Worm (Caenorhabditis elegans) whole organism, late embryonic: ENCODE results near the gene tdo-2.
A peak's percentile ranks its signal among the peaks of the same experiment; 100 is the strongest.

Source experiments
- C08G9.2 ChIP-seq: sonication (generic microtip); optimal IDR thresholded peaks from 2 replicates; lab custom pipeline; 2016; ENCODE audit warnings: mild to moderate bottlenecking, missing genetic modification characterization, moderate library complexity, missing compliant biosample characterization
- C38D4.7 ChIP-seq: fragments of 200-800 bp; sonication (Bioruptor generic); optimal IDR thresholded peaks from 2 replicates; lab custom pipeline; 2018; ENCODE audit warnings: mild to moderate bottlenecking, missing genetic modification characterization, moderate library complexity, missing compliant biosample characterization
- F13H6.1 ChIP-seq: sonication (generic microtip); optimal IDR thresholded peaks from 2 replicates; lab custom pipeline; 2016; ENCODE audit warnings: missing genetic modification characterization, missing compliant biosample characterization
- K02D7.2 ChIP-seq: sonication (generic microtip); optimal IDR thresholded peaks from 2 replicates; lab custom pipeline; 2017; ENCODE audit warnings: mild to moderate bottlenecking, missing genetic modification characterization, missing compliant biosample characterization
- T23F11.4 ChIP-seq: fragments of 200-800 bp; sonication (Bioruptor generic); optimal IDR thresholded peaks from 2 replicates; lab custom pipeline; 2018; ENCODE audit warnings: mild to moderate bottlenecking, missing genetic modification characterization, missing compliant biosample characterization
- Y22D7AL.16 ChIP-seq: sonication (generic microtip); optimal IDR thresholded peaks from 2 replicates; lab custom pipeline; 2016; ENCODE audit warnings: missing genetic modification characterization, missing compliant biosample characterization
- ceh-2 ChIP-seq: sonication (generic microtip); optimal IDR thresholded peaks from 2 replicates; lab custom pipeline; 2016; ENCODE audit warnings: missing genotype, missing genetic modification characterization, missing compliant biosample characterization
- ceh-31 ChIP-seq: sonication (generic microtip); optimal IDR thresholded peaks from 2 replicates; lab custom pipeline; 2016; ENCODE audit warnings: missing genetic modification characterization, missing compliant biosample characterization
- ceh-34 ChIP-seq: sonication (generic microtip); optimal IDR thresholded peaks from 2 replicates; lab custom pipeline; 2016; ENCODE audit warnings: mild to moderate bottlenecking, missing genetic modification characterization, missing compliant biosample characterization
- ceh-48 ChIP-seq: sonication (generic microtip); optimal IDR thresholded peaks from 2 replicates; lab custom pipeline; 2016; ENCODE audit warnings: missing genetic modification characterization, inconsistent platforms, missing compliant biosample characterization
- ceh-6 ChIP-seq: fragments of 200-800 bp; sonication (Bioruptor generic); optimal IDR thresholded peaks from 2 replicates; lab custom pipeline; 2018; ENCODE audit warnings: mild to moderate bottlenecking, missing genetic modification characterization, missing compliant biosample characterization
- ceh-9 ChIP-seq: sonication (generic microtip); optimal IDR thresholded peaks from 2 replicates; lab custom pipeline; 2016; ENCODE audit warnings: mild to moderate bottlenecking, missing genetic modification characterization, inconsistent platforms, missing compliant biosample characterization
- dmd-4 ChIP-seq: sonication (generic microtip); optimal IDR thresholded peaks from 2 replicates; lab custom pipeline; 2016; ENCODE audit warnings: borderline replicate concordance, missing genetic modification characterization, missing compliant biosample characterization
- elt-2 ChIP-seq: sonication (generic microtip); optimal IDR thresholded peaks from 2 replicates; lab custom pipeline; 2016; ENCODE audit warnings: missing genetic modification reagents, missing genetic modification characterization, missing compliant biosample characterization
- eyg-1 ChIP-seq: sonication (generic microtip); optimal IDR thresholded peaks from 2 replicates; lab custom pipeline; 2016; ENCODE audit warnings: missing genotype, missing genetic modification characterization, missing compliant biosample characterization
- fax-1 ChIP-seq: sonication (generic microtip); optimal IDR thresholded peaks from 2 replicates; lab custom pipeline; 2016; ENCODE audit warnings: missing genotype, missing genetic modification characterization, missing compliant biosample characterization
- fkh-6 ChIP-seq: sonication (generic microtip); optimal IDR thresholded peaks from 2 replicates; lab custom pipeline; 2016; ENCODE audit warnings: missing genetic modification characterization, missing compliant biosample characterization
- hlh-13 ChIP-seq: fragments of 200-800 bp; sonication (Bioruptor generic); optimal IDR thresholded peaks from 2 replicates; lab custom pipeline; 2018; ENCODE audit warnings: mild to moderate bottlenecking, missing genetic modification characterization, missing compliant biosample characterization
- hlh-30 ChIP-seq: sonication (generic microtip); optimal IDR thresholded peaks from 2 replicates; lab custom pipeline; 2017; ENCODE audit warnings: antibody characterized with exemption, missing genetic modification characterization, missing compliant biosample characterization; ENCODE audit not compliant: insufficient read depth
- hlh-8 ChIP-seq: sonication (generic microtip); optimal IDR thresholded peaks from 2 replicates; lab custom pipeline; 2016; ENCODE audit warnings: missing genotype, missing genetic modification characterization, missing compliant biosample characterization
- lim-6 ChIP-seq: sonication (generic microtip); optimal IDR thresholded peaks from 2 replicates; lab custom pipeline; 2016; ENCODE audit warnings: missing genetic modification characterization, missing compliant biosample characterization
- madf-2 ChIP-seq: sonication (generic microtip); optimal IDR thresholded peaks from 2 replicates; lab custom pipeline; 2017; ENCODE audit warnings: missing genetic modification characterization, missing compliant biosample characterization
- nfya-1 ChIP-seq: sonication (generic microtip); optimal IDR thresholded peaks from 2 replicates; lab custom pipeline; 2017; ENCODE audit warnings: missing genetic modification characterization, mild to moderate bottlenecking, missing compliant biosample characterization, antibody characterized with exemption, moderate library complexity
- nhr-232 ChIP-seq: sonication (generic microtip); optimal IDR thresholded peaks from 2 replicates; lab custom pipeline; 2016; ENCODE audit warnings: missing genetic modification characterization, missing compliant biosample characterization
- npax-4 ChIP-seq: sonication (generic microtip); optimal IDR thresholded peaks from 2 replicates; lab custom pipeline; 2016; ENCODE audit warnings: missing genetic modification characterization, missing compliant biosample characterization
- odd-2 ChIP-seq: sonication (generic microtip); optimal IDR thresholded peaks from 2 replicates; lab custom pipeline; 2017; ENCODE audit warnings: antibody characterized with exemption, mild to moderate bottlenecking, missing genetic modification characterization, missing compliant biosample characterization
- pag-3 ChIP-seq: sonication (generic microtip); optimal IDR thresholded peaks from 2 replicates; lab custom pipeline; 2016; ENCODE audit warnings: missing compliant biosample characterization, missing genetic modification characterization, borderline replicate concordance
- pha-4 ChIP-seq: fragments of 150-350 bp; optimal IDR thresholded peaks from 2 replicates; lab custom pipeline; 2018; ENCODE audit warnings: missing biosample characterization, missing genetic modification reagents, missing genetic modification characterization
- pqm-1 ChIP-seq: sonication (generic microtip); optimal IDR thresholded peaks from 2 replicates; lab custom pipeline; 2016; ENCODE audit warnings: missing genetic modification characterization, missing compliant biosample characterization
- ref-2 ChIP-seq: sonication (generic microtip); optimal IDR thresholded peaks from 2 replicates; lab custom pipeline; 2016; ENCODE audit warnings: missing genetic modification characterization, missing compliant biosample characterization
- rnt-1 ChIP-seq: sonication (generic microtip); optimal IDR thresholded peaks from 2 replicates; lab custom pipeline; 2016; ENCODE audit warnings: missing genetic modification characterization, missing compliant biosample characterization
- sdc-2 ChIP-seq: sonication (generic microtip); optimal IDR thresholded peaks from 2 replicates; lab custom pipeline; 2016; ENCODE audit warnings: missing genotype, missing genetic modification characterization, missing compliant biosample characterization
- sox-2 ChIP-seq: fragments of 200-800 bp; sonication (Bioruptor generic); IDR thresholded peaks from 2 replicates; pipeline ENCODE4 v1.3.6; 2022; ENCODE audit warnings: missing genetic modification reagents, missing genetic modification characterization, missing compliant biosample characterization
- syd-9 ChIP-seq: sonication (generic microtip); optimal IDR thresholded peaks from 2 replicates; lab custom pipeline; 2016; ENCODE audit warnings: mild to moderate bottlenecking, missing genetic modification characterization, moderate library complexity, missing compliant biosample characterization
- unc-3 ChIP-seq, 2 experiments: fragments of 200-800 bp in 1 of 2; sonication (Bioruptor generic) in 1 of 2; sonication (generic microtip) in 1 of 2; conservative IDR thresholded peaks in 1 of 2; optimal IDR thresholded peaks in 1 of 2; 2 replicates each; pipeline versions ENCODE4 v1.3.6 to Lab custom; 2016 to 2022; ENCODE audit warnings: missing compliant biosample characterization in 2 of 2, missing genetic modification characterization in 2 of 2, missing genetic modification reagents in 1 of 2
- unc-55 ChIP-seq: sonication (generic microtip); optimal IDR thresholded peaks from 2 replicates; lab custom pipeline; 2017; ENCODE audit warnings: missing biosample characterization, missing genetic modification reagents, missing genetic modification characterization
- unc-86 ChIP-seq: sonication (generic microtip); optimal IDR thresholded peaks from 2 replicates; lab custom pipeline; 2016; ENCODE audit warnings: missing genetic modification characterization, missing compliant biosample characterization

The tdo-2 gene

ce11 chrIII:5919799-5920387, at the start of gene tdo-2, which contains the start of gene C28H8.2:
Gene tdo-2, minus strand, starts transcription at chrIII:5919955.
Gene C28H8.2, plus strand, starts transcription at chrIII:5920322.
- no peak for TF ChIP-seq pag-3
- TF ChIP-seq ceh-9 (tag; lab: Kevin White, UChicago) = no peak
- TF ChIP-seq hlh-30 (tag; lab: Kevin White, UChicago) = no peak
- no peak for TF ChIP-seq npax-4 (tag; lab: Kevin White, UChicago)
- no peak for TF ChIP-seq unc-86 (tag; lab: Kevin White, UChicago)
- no peak for TF ChIP-seq sdc-2 (tag; lab: Kevin White, UChicago)
- TF ChIP-seq fkh-6 (tag; lab: Kevin White, UChicago) = no peak
- no peak for TF ChIP-seq elt-2 (tag; lab: Kevin White, UChicago)
- TF ChIP-seq hlh-13 (GFP tag; lab: Kevin White, UChicago) = no peak
- no peak for TF ChIP-seq K02D7.2 (tag; lab: Kevin White, UChicago)
- no peak for TF ChIP-seq syd-9 (tag; lab: Kevin White, UChicago)
- no peak for TF ChIP-seq dmd-4 (tag; lab: Kevin White, UChicago)
- TF ChIP-seq hlh-8 = no peak

DNA sequence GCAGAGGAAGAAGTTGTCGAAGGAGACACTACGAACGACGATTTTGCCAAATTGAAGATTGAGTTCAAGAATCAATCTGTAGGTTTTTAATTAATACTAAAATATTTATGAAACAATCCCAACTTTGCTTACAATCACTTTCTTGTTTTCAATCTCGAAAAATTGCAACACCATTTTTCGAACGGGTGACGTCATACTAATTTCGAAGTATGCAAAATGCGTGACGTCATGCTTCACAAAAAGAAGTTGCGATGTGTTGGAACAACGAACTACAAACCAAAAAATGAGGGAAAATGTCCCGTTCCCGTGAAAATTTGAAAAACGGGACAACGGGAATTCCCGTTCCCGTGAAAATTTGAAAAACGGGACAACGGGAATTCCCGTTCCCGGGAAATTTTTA, 47.9 kb upstream of the tdo-2 start:
- TF ChIP-seq ref-2 (tag; lab: Kevin White, UChicago) (no peak), C08G9.2 (tag; lab: Kevin White, UChicago) (no peak), ceh-34 (tag; lab: Kevin White, UChicago) (no peak), hlh-30 (tag; lab: Kevin White, UChicago) (no peak), lim-6 (tag; lab: Kevin White, UChicago) (no peak)
- TF ChIP-seq, all 69 proteins: peak for 0

DNA sequence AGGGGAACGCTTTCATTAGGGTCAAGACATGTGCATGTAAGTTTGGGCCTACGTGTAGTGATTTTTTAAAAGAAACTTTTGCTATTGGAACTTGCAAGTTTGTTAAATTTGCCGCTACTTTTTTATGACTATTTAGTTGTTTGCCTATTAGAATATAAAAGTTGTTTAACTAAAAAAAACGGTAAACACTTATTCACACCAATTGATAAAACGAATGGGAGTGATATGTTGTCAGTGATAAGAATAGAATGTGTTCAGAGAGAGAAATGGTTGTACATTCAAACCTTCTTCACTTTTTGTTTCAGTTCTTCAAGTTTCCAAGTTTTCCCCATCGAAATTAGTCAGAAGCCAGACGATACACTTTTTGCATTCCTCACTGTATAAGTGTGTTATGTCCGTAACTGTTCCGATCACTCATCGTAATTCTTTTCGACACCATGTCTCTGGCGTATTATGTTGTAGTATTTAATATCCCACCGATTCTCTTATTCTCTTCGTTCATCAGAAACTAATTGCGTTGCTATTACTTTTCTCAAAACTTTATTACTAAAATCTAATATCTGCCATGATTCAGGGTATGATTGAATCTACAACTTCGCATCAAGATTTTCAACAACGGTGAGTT, 46.2 kb upstream of the tdo-2 start, which contains the start of gene dct-6:
Gene dct-6 (plus strand): TSS at position 575 of the 625 bp plus-strand sequence.
- TF ChIP-seq elt-2 (tag; lab: Kevin White, UChicago) (peak; percentile 12), ceh-6 (GFP tag; lab: Kevin White, UChicago) (no peak)
- TF ChIP-seq, all 69 proteins: peak for 1

DNA sequence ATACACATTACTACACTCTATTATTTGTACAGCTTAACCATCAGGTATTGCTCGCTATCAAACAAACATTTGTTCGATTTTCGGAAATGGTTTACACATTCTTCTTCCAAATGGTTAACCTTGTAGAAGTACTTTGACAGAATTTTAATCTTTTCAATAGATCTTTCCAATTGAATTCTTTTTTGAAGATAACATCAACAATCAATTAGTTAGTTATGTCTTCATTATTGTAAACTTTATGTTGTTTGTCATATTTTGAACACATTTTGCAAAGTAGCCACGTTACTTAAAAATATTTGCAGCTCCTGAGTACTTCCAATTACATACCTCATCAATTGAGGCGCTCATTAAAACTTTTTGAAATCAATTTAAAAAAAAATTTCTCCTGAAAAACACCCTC, 45.6 kb upstream of the tdo-2 start:
- TF ChIP-seq C38D4.7 (GFP tag; lab: Kevin White, UChicago) (no peak), nhr-232 (no peak), ceh-48 (tag; lab: Kevin White, UChicago) (no peak), unc-3 (GFP tag; conservative IDR thresholded peaks at IDR 0.05; lab: Robert Waterston, UW) (no peak), unc-3 (tag; optimal IDR thresholded peaks at IDR 0.05; lab: Kevin White, UChicago) (no peak), pqm-1 (tag; lab: Kevin White, UChicago) (no peak)

DNA sequence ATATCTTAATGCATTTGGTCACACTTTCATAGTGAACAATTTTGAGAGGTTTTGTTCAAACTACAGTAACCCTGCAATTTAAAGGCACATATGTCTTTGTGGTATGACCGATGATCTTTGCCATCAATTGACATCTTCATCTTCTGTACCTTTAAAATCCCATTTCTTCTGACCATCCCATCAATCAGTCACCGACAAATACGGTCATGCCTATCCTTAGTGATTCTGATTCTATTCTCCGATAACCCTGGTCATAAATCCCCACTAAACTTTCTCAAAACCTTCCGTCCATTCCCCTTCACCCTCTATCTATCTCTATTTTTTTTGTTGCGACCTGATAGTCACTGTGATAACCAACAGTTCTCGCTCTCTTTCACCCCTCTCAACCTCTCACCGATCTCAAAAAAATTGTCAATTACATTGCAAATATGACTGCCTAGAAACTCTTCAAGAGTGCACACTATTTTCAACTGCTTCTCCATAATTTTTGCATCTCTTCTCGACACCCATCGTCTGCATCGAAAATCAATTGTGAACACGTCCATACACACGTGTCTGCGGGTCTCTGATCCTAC, 44.4 kb upstream of the tdo-2 start:
- TF ChIP-seq unc-3 (GFP tag; conservative IDR thresholded peaks at IDR 0.05; lab: Robert Waterston, UW) (no peak), unc-3 (tag; optimal IDR thresholded peaks at IDR 0.05; lab: Kevin White, UChicago) (no peak), nfya-1 (tag; lab: Kevin White, UChicago) (no peak), pha-4 (tag; lab: Kevin White, UChicago) (no peak), C38D4.7 (GFP tag; lab: Kevin White, UChicago) (no peak), ceh-9 (tag; lab: Kevin White, UChicago) (no peak), ceh-31 (tag; lab: Kevin White, UChicago) (no peak)

ce11 chrIII:5961560-5961959, 41.8 kb upstream of the tdo-2 start:
- TF ChIP-seq nfya-1 (tag; lab: Kevin White, UChicago) (no peak), ceh-2 (tag; lab: Kevin White, UChicago) (no peak), sox-2 (GFP tag; lab: Robert Waterston, UW) (no peak), eyg-1 (tag; lab: Kevin White, UChicago) (no peak), ceh-34 (tag; lab: Kevin White, UChicago) (no peak), fax-1 (tag; lab: Kevin White, UChicago) (no peak), odd-2 (no peak), unc-86 (tag; lab: Kevin White, UChicago) (no peak), madf-2 (tag; lab: Kevin White, UChicago) (no peak), hlh-13 (GFP tag; lab: Kevin White, UChicago) (no peak), T23F11.4 (GFP tag; lab: Kevin White, UChicago) (no peak), unc-55 (GFP tag; lab: Kevin White, UChicago) (no peak), hlh-8 (no peak), F13H6.1 (no peak), unc-3 (GFP tag; conservative IDR thresholded peaks at IDR 0.05; lab: Robert Waterston, UW) (no peak), unc-3 (tag; optimal IDR thresholded peaks at IDR 0.05; lab: Kevin White, UChicago) (no peak), pha-4 (tag; lab: Kevin White, UChicago) (no peak), rnt-1 (tag; lab: Kevin White, UChicago) (no peak), Y22D7AL.16 (tag; lab: Kevin White, UChicago) (no peak)
